Fruit fly (Drosophila melanogaster) whole organism, prepupa: ENCODE results near the gene CG42764.

ENCODE experiments used
- Gug ChIP-seq: fragments of 200-800 bp; sonication (Bioruptor generic); IDR thresholded peaks from 2 replicates; pipeline ENCODE4 v1.3.6; 2022; ENCODE audit warnings: missing biosample characterization, missing genetic modification characterization
- OdsH ChIP-seq: fragments of 200-800 bp; sonication (Bioruptor generic); optimal IDR thresholded peaks from 3 replicates; lab custom pipeline; 2016; ENCODE audit warnings: missing biosample characterization, missing genetic modification characterization
- eg ChIP-seq: fragments of 200-800 bp; sonication (Bioruptor generic); IDR thresholded peaks from 3 replicates; pipeline ENCODE4 v1.3.6; 2022; ENCODE audit warnings: missing biosample characterization, missing genetic modification characterization
- esn ChIP-seq: fragments of 200-800 bp; sonication (Bioruptor generic); optimal IDR thresholded peaks from 2 replicates; lab custom pipeline; 2016; ENCODE audit warnings: missing biosample characterization, mild to moderate bottlenecking, missing genetic modification characterization, moderate library complexity
- fkh ChIP-seq: fragments of 200-800 bp; sonication (Bioruptor generic); optimal IDR thresholded peaks from 3 replicates; lab custom pipeline; 2017; ENCODE audit warnings: missing biosample characterization, mild to moderate bottlenecking, missing genetic modification characterization, moderate library complexity

dm6 chr3L:20439772-20440171, 26.1 kb downstream of the CG42764 start, which contains the start of gene Hpd:
- TF ChIP-seq eg (GFP tag; lab: Robert Waterston, UW) (no peak), Gug (GFP tag; lab: Robert Waterston, UW) (no peak), esn (GFP tag; lab: Kevin White, UChicago) (no peak), fkh (GFP tag; lab: Kevin White, UChicago) (no peak), OdsH (no peak)
